Fruit fly (Drosophila melanogaster) whole organism, wandering third instar larva: ENCODE data around the gene MED10.

ENCODE experiments used
- Abd-B ChIP-seq: fragments of >200 bp; optimal IDR thresholded peaks from 2 replicates; lab custom pipeline; 2017; ENCODE audit warnings: missing biosample characterization, missing genetic modification characterization
- Dfd ChIP-seq: fragments of >200 bp; optimal IDR thresholded peaks from 2 replicates; lab custom pipeline; 2017; ENCODE audit warnings: missing biosample characterization, missing genetic modification characterization
- GATAd ChIP-seq: sonication (Bioruptor generic); optimal IDR thresholded peaks from 2 replicates; lab custom pipeline; 2016; ENCODE audit warnings: missing biosample characterization, missing genetic modification characterization
- HLH106 ChIP-seq: fragments of 200-800 bp; optimal IDR thresholded peaks from 3 replicates; lab custom pipeline; 2019; ENCODE audit warnings: missing biosample characterization, mild to moderate bottlenecking, missing genetic modification characterization, moderate library complexity
- Hr78 ChIP-seq: fragments of >200 bp; optimal IDR thresholded peaks from 2 replicates; lab custom pipeline; 2017; ENCODE audit warnings: missing biosample characterization, missing genetic modification characterization
- Hr83 ChIP-seq: fragments of 200-300 bp; sonication (Bioruptor generic); optimal IDR thresholded peaks from 2 replicates; lab custom pipeline; 2016; ENCODE audit warnings: missing biosample characterization, mild to moderate bottlenecking, missing genetic modification characterization, moderate library complexity; ENCODE audit not compliant: poor library complexity, severe bottlenecking
- Jra ChIP-seq: sonication (Bioruptor generic); optimal IDR thresholded peaks from 2 replicates; lab custom pipeline; 2016; ENCODE audit warnings: missing biosample characterization, missing genetic modification characterization
- N ChIP-seq: fragments of >200 bp; optimal IDR thresholded peaks from 2 replicates; lab custom pipeline; 2018; ENCODE audit warnings: missing biosample characterization, missing external identifiers, missing genetic modification characterization
- OdsH ChIP-seq: fragments of 200-800 bp; sonication (Bioruptor generic); optimal IDR thresholded peaks from 2 replicates; lab custom pipeline; 2016; ENCODE audit warnings: missing biosample characterization, mild to moderate bottlenecking, missing genetic modification characterization
- Rel ChIP-seq, 2 experiments: fragments of 200-800 bp; sonication (Bioruptor generic) in 1 of 2; optimal IDR thresholded peaks; 2 replicates in 1 of 2; 3 replicates in 1 of 2; lab custom pipeline; 2016 to 2019; ENCODE audit warnings: mild to moderate bottlenecking in 2 of 2, missing biosample characterization in 2 of 2, missing genetic modification characterization in 2 of 2, moderate library complexity in 1 of 2
- Vsx2 ChIP-seq: fragments of 200-300, 225-300 bp; sonication (Bioruptor generic); optimal IDR thresholded peaks from 2 replicates; lab custom pipeline; 2018; ENCODE audit warnings: missing biosample characterization, missing genetic modification characterization; ENCODE audit not compliant: partially characterized antibody
- br ChIP-seq: fragments of 200-800 bp; sonication (Bioruptor generic); optimal IDR thresholded peaks from 2 replicates; lab custom pipeline; 2016; ENCODE audit warnings: missing biosample characterization, missing genetic modification characterization
- brk ChIP-seq: fragments of 200-800 bp; sonication (Bioruptor generic); optimal IDR thresholded peaks from 2 replicates; lab custom pipeline; 2016; ENCODE audit warnings: missing biosample characterization, mild to moderate bottlenecking, missing genetic modification characterization
- dl ChIP-seq, 2 experiments: fragments of 175-275, 200-275 bp in 1 of 2; fragments of 200-275 bp in 1 of 2; sonication (Bioruptor generic); optimal IDR thresholded peaks; lab custom pipeline; 2018; ENCODE audit warnings: mild to moderate bottlenecking in 2 of 2, missing biosample characterization in 2 of 2, missing genetic modification characterization in 2 of 2, moderate library complexity in 2 of 2; ENCODE audit not compliant: partially characterized antibody in 2 of 2, insufficient read depth in 1 of 2
- dmrt93B ChIP-seq: fragments of 200-800 bp; sonication (Bioruptor generic); optimal IDR thresholded peaks from 2 replicates; lab custom pipeline; 2018; ENCODE audit warnings: missing biosample characterization, mild to moderate bottlenecking, missing genetic modification characterization
- dsf ChIP-seq: sonication (Bioruptor generic); optimal IDR thresholded peaks from 2 replicates; lab custom pipeline; 2016; ENCODE audit warnings: missing biosample characterization, missing genetic modification characterization, borderline replicate concordance
- ey ChIP-seq: fragments of 200-800 bp; sonication (Bioruptor generic); optimal IDR thresholded peaks from 2 replicates; lab custom pipeline; 2016; ENCODE audit warnings: missing biosample characterization, missing genetic modification characterization
- foxo ChIP-seq, 2 experiments: fragments of 200-800 bp; sonication (Bioruptor generic); optimal IDR thresholded peaks; 2 replicates in 1 of 2; 3 replicates in 1 of 2; lab custom pipeline; 2016 to 2017; ENCODE audit warnings: missing biosample characterization in 2 of 2, missing genetic modification characterization in 2 of 2
- fru ChIP-seq: fragments of 200-800 bp; sonication (Bioruptor generic); optimal IDR thresholded peaks from 3 replicates; lab custom pipeline; 2016; ENCODE audit warnings: missing biosample characterization, mild to moderate bottlenecking, missing genetic modification characterization
- h ChIP-seq: fragments of 200-800 bp; sonication (Bioruptor generic); optimal IDR thresholded peaks from 3 replicates; lab custom pipeline; 2016; ENCODE audit warnings: missing biosample characterization, mild to moderate bottlenecking, missing genetic modification characterization
- jim ChIP-seq: fragments of 175-275, 200-325 bp; sonication (Bioruptor generic); optimal IDR thresholded peaks from 2 replicates; lab custom pipeline; 2016; ENCODE audit warnings: missing biosample characterization, mild to moderate bottlenecking, missing genetic modification characterization
- lola ChIP-seq: fragments of >200 bp; optimal IDR thresholded peaks from 2 replicates; lab custom pipeline; 2017; ENCODE audit warnings: missing biosample characterization, missing genetic modification characterization
- pan ChIP-seq: fragments of >200 bp; optimal IDR thresholded peaks from 2 replicates; lab custom pipeline; 2017
- psq ChIP-seq: fragments of 200-800 bp; sonication (Bioruptor generic); optimal IDR thresholded peaks from 3 replicates; lab custom pipeline; 2017; ENCODE audit warnings: missing biosample characterization, mild to moderate bottlenecking, missing genetic modification characterization, moderate library complexity
- rgr ChIP-seq: fragments of 200-800 bp; sonication (Bioruptor generic); optimal IDR thresholded peaks from 3 replicates; lab custom pipeline; 2016; ENCODE audit warnings: missing biosample characterization, mild to moderate bottlenecking, missing genetic modification characterization
- sage ChIP-seq: fragments of 200-800 bp; sonication (Bioruptor generic); optimal IDR thresholded peaks from 2 replicates; lab custom pipeline; 2016; ENCODE audit warnings: missing biosample characterization, mild to moderate bottlenecking, missing genetic modification characterization
- tai ChIP-seq: sonication (Bioruptor generic); optimal IDR thresholded peaks from 2 replicates; lab custom pipeline; 2016; ENCODE audit warnings: missing biosample characterization, missing genetic modification characterization
- usp ChIP-seq: fragments of >200 bp; optimal IDR thresholded peaks from 2 replicates; lab custom pipeline; 2017; ENCODE audit warnings: missing biosample characterization, missing genetic modification characterization
- woc ChIP-seq: sonication (Bioruptor generic); optimal IDR thresholded peaks from 2 replicates; lab custom pipeline; 2016; ENCODE audit warnings: missing biosample characterization, mild to moderate bottlenecking, missing genetic modification characterization

MED10 gene

dm6 chr3L:16197450-16197918 is 34.4 kb upstream of the MED10 start, which contains the start of gene CG33687:
Gene CG33687, plus strand, starts transcription at chr3L:16197868.
- TF ChIP-seq tai (GFP tag; lab: Kevin White, UChicago) (no peak), HLH106 (no peak), psq (no peak), dsf (GFP tag; lab: Kevin White, UChicago) (no peak), N (GFP tag; lab: Kevin White, UChicago) (no peak), foxo (GFP tag; optimal IDR thresholded peaks at IDR 0.05; lab: Kevin White, UChicago) (no peak), Vsx2 (no peak)

dm6 chr3L:16198920-16199319 is 33.0 kb upstream of the MED10 start, which contains the start of gene CG33688:
Gene CG33688, plus strand, starts transcription at chr3L:16199220.
- TF ChIP-seq dmrt93B: no peak
- TF ChIP-seq foxo (GFP tag; optimal IDR thresholded peaks at IDR 0.05; lab: Kevin White, UChicago): no peak
- no peak for TF ChIP-seq OdsH (GFP tag; lab: Kevin White, UChicago)
- no peak for TF ChIP-seq rgr (GFP tag; lab: Kevin White, UChicago)
- no peak for TF ChIP-seq dl (GFP tag; optimal IDR thresholded peaks at IDR 0.05; lab: Kevin White, UChicago; ENCODE audit: insufficient read depth in 1 of 2, partially characterized antibody in 2 of 2)
- no peak for TF ChIP-seq GATAd (GFP tag; lab: Kevin White, UChicago)
- TF ChIP-seq h (GFP tag; lab: Kevin White, UChicago): no peak
- no peak for TF ChIP-seq Hr78 (GFP tag; lab: Kevin White, UChicago)
- TF ChIP-seq Abd-B (GFP tag; lab: Kevin White, UChicago): no peak
- no peak for TF ChIP-seq lola (GFP tag; lab: Kevin White, UChicago)
- no peak for TF ChIP-seq tai (GFP tag; lab: Kevin White, UChicago)
- TF ChIP-seq Jra (GFP tag; lab: Kevin White, UChicago): no peak
- TF ChIP-seq Hr83 (GFP tag; lab: Kevin White, UChicago): no peak
- no peak for TF ChIP-seq Rel (GFP tag; optimal IDR thresholded peaks at IDR 0.05; lab: Kevin White, UChicago)
- no peak for TF ChIP-seq Rel (tag; optimal IDR thresholded peaks at IDR 0.05; lab: Kevin White, UChicago)
- no peak for TF ChIP-seq Dfd (GFP tag; lab: Kevin White, UChicago)
- no peak for TF ChIP-seq woc (GFP tag; lab: Kevin White, UChicago)
- no peak for TF ChIP-seq fru (GFP tag; lab: Kevin White, UChicago)
- TF ChIP-seq pan (lab: Kevin White, UChicago): no peak

dm6 chr3L:16199929-16200328 is 32.0 kb upstream of the MED10 start, which contains the start of gene CG33689:
Gene CG33689, plus strand, starts transcription at chr3L:16200229.
- TF ChIP-seq Dfd (GFP tag; lab: Kevin White, UChicago) (no peak), Jra (GFP tag; lab: Kevin White, UChicago) (no peak), Rel (GFP tag; optimal IDR thresholded peaks at IDR 0.05; lab: Kevin White, UChicago) (no peak), Rel (tag; optimal IDR thresholded peaks at IDR 0.05; lab: Kevin White, UChicago) (no peak), rgr (GFP tag; lab: Kevin White, UChicago) (no peak), fru (GFP tag; lab: Kevin White, UChicago) (no peak), N (GFP tag; lab: Kevin White, UChicago) (no peak), h (GFP tag; lab: Kevin White, UChicago) (no peak), OdsH (GFP tag; lab: Kevin White, UChicago) (no peak), br (GFP tag; lab: Kevin White, UChicago) (no peak), tai (GFP tag; lab: Kevin White, UChicago) (no peak), usp (no peak), Hr83 (GFP tag; lab: Kevin White, UChicago) (no peak), brk (GFP tag; lab: Kevin White, UChicago) (no peak), jim (no peak), sage (GFP tag; lab: Kevin White, UChicago) (no peak), pan (lab: Kevin White, UChicago) (no peak), woc (GFP tag; lab: Kevin White, UChicago) (no peak), foxo (GFP tag; optimal IDR thresholded peaks at IDR 0.05; lab: Kevin White, UChicago) (no peak)

dm6 chr3L:16201028-16201427 is 30.9 kb upstream of the MED10 start, which contains the start of gene dls:
Gene dls, plus strand, starts transcription at chr3L:16201328.
- TF ChIP-seq Hr78 (GFP tag; lab: Kevin White, UChicago) (no peak), foxo (GFP tag; optimal IDR thresholded peaks at IDR 0.05; lab: Kevin White, UChicago) (no peak), Dfd (GFP tag; lab: Kevin White, UChicago) (no peak), usp (no peak), ey (GFP tag; lab: Kevin White, UChicago) (no peak), N (GFP tag; lab: Kevin White, UChicago) (no peak), Rel (GFP tag; optimal IDR thresholded peaks at IDR 0.05; lab: Kevin White, UChicago) (no peak), Rel (tag; optimal IDR thresholded peaks at IDR 0.05; lab: Kevin White, UChicago) (no peak), br (GFP tag; lab: Kevin White, UChicago) (no peak)
- TF ChIP-seq, all 38 proteins: peak for 0
